Fruit fly (Drosophila melanogaster) whole organism: ENCODE data around the gene Pde1c.

Experiments
- CG8478 ChIP-seq: fragments of >200 bp; optimal IDR thresholded peaks from 2 replicates; lab custom pipeline; 2018; ENCODE audit warnings: inconsistent platforms
- EcR ChIP-seq, 2 experiments: fragments of >200 bp; optimal IDR thresholded peaks; 2 replicates each; lab custom pipeline; 2017; ENCODE audit warnings: missing biosample characterization in 2 of 2, missing genetic modification characterization in 2 of 2, missing genetic modification reagents in 2 of 2
- pan ChIP-seq: fragments of >200 bp; optimal IDR thresholded peaks from 2 replicates; lab custom pipeline; 2017
- psq ChIP-seq: fragments of >200 bp; optimal IDR thresholded peaks from 2 replicates; lab custom pipeline; 2017
- usp ChIP-seq: fragments of >200 bp; optimal IDR thresholded peaks from 2 replicates; lab custom pipeline; 2017; ENCODE audit warnings: missing biosample characterization, missing genetic modification characterization, mixed read lengths

DNA sequence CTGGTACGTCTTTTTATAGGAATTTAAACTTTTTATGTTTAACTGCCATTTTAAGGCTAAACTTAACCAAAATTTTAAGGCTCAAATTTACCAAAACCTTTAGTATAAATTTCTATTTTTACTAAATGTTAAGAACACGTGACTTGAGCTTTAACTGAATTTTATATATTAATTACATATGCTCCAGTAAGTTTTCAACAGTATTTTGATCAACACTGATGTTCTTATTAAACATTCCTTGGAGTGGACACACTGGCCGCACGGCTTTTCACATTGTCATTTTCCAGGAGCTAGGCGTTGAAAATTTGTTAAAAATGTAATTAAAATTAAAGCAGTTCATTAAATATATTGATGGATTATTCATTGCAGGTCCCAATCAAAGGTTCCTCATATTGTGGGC, 138.7 kb downstream of the Pde1c start, which contains the start of gene CG14932:
- TF ChIP-seq EcR (GFP tag; optimal IDR thresholded peaks at IDR 0.05; lab: Kevin White, UChicago) (no peak), usp (GFP tag; lab: Kevin White, UChicago) (no peak), psq (lab: Kevin White, UChicago) (no peak), CG8478 (no peak), pan (no peak)
